Fruit fly (Drosophila melanogaster) whole organism, embryonic: ENCODE data around the gene CG3517.
A peak's percentile ranks its signal among the peaks of the same experiment; 100 is the strongest.

Experiments used
- ATbp ChIP-seq: fragments of 200-800 bp; sonication (Bioruptor generic); optimal IDR thresholded peaks from 2 replicates; lab custom pipeline; 2017; ENCODE audit warnings: missing biosample characterization, mild to moderate bottlenecking, missing genetic modification characterization, missing genetic modification reagents
- Aef1 ChIP-seq: fragments of 200-800 bp; sonication (Bioruptor generic); IDR thresholded peaks from 3 replicates; pipeline ENCODE4 v1.3.6; 2022; ENCODE audit warnings: missing biosample characterization, missing genetic modification characterization
- Antp ChIP-seq: fragments of 200-800 bp; sonication (Bioruptor generic); optimal IDR thresholded peaks from 3 replicates; lab custom pipeline; 2016; ENCODE audit warnings: missing biosample characterization, missing genetic modification characterization
- Atf6 ChIP-seq: fragments of 200-800 bp; sonication (Bioruptor generic); IDR thresholded peaks from 2 replicates; pipeline ENCODE4 v1.3.6; 2022; ENCODE audit warnings: missing biosample characterization, missing genetic modification characterization
- BEAF-32 ChIP-seq: fragments of 200-800 bp; sonication (Bioruptor generic); optimal IDR thresholded peaks from 3 replicates; lab custom pipeline; 2017; ENCODE audit warnings: missing biosample characterization, missing genetic modification characterization, mild to moderate bottlenecking, moderate library complexity, missing genetic modification reagents
- CG10147 ChIP-seq: fragments of 200-800 bp; sonication (Bioruptor generic); optimal IDR thresholded peaks from 2 replicates; lab custom pipeline; 2019; ENCODE audit warnings: missing biosample characterization, mild to moderate bottlenecking, missing genetic modification characterization, moderate library complexity
- CG11696 ChIP-seq: fragments of 200-800 bp; sonication (Bioruptor generic); IDR thresholded peaks from 2 replicates; pipeline ENCODE4 v1.3.6; 2022; ENCODE audit warnings: missing biosample characterization, missing genetic modification characterization
- CG12659 ChIP-seq: fragments of 200-800 bp; sonication (Bioruptor generic); optimal IDR thresholded peaks from 3 replicates; lab custom pipeline; 2017; ENCODE audit warnings: mild to moderate bottlenecking, missing biosample characterization, missing genetic modification reagents, missing genetic modification characterization
- CG13894 ChIP-seq: fragments of 200-800 bp; sonication (Bioruptor generic); optimal IDR thresholded peaks from 3 replicates; lab custom pipeline; 2018; ENCODE audit warnings: missing biosample characterization, mild to moderate bottlenecking, missing genetic modification characterization, moderate library complexity
- CG1529 ChIP-seq: fragments of 200-800 bp; sonication (Bioruptor generic); optimal IDR thresholded peaks from 3 replicates; lab custom pipeline; 2018; ENCODE audit warnings: missing biosample characterization, missing genetic modification characterization
- CG15514 ChIP-seq: fragments of 200-800 bp; sonication (Bioruptor generic); optimal IDR thresholded peaks from 3 replicates; lab custom pipeline; 2017; ENCODE audit warnings: missing biosample characterization, missing genetic modification characterization, mild to moderate bottlenecking, moderate library complexity, missing genetic modification reagents
- CG31224 ChIP-seq: fragments of 200-800 bp; sonication (Bioruptor generic); IDR thresholded peaks from 2 replicates; pipeline ENCODE4 v1.3.6; 2022; ENCODE audit warnings: missing biosample characterization, missing genetic modification characterization
- CG34224 ChIP-seq: fragments of 200-800 bp; sonication (Bioruptor generic); IDR thresholded peaks from 3 replicates; pipeline ENCODE4 v1.3.6; 2022; ENCODE audit warnings: missing biosample characterization, missing genetic modification characterization; ENCODE audit not compliant: partially characterized antibody
- CG6791 ChIP-seq: fragments of 200-800 bp; sonication (Bioruptor generic); IDR thresholded peaks from 3 replicates; pipeline ENCODE4 v1.3.6; 2022; ENCODE audit warnings: missing biosample characterization, missing genetic modification characterization; ENCODE audit not compliant: partially characterized antibody
- CG7928 ChIP-seq: fragments of 200-800 bp; sonication (Bioruptor generic); optimal IDR thresholded peaks from 2 replicates; lab custom pipeline; 2017; ENCODE audit warnings: missing biosample characterization, mild to moderate bottlenecking, missing genetic modification characterization
- CG8359 ChIP-seq: fragments of 200-800 bp; sonication (Bioruptor generic); optimal IDR thresholded peaks from 2 replicates; lab custom pipeline; 2017; ENCODE audit warnings: missing biosample characterization, mild to moderate bottlenecking, missing genetic modification characterization, borderline replicate concordance
- CG8478 ChIP-seq: fragments of >200 bp; optimal IDR thresholded peaks from 2 replicates; lab custom pipeline; 2018
- CG8765 ChIP-seq: fragments of 200-800 bp; sonication (Bioruptor generic); IDR thresholded peaks from 2 replicates; pipeline ENCODE4 v1.3.6; 2022; ENCODE audit warnings: missing biosample characterization, missing genetic modification characterization
- Deaf1 ChIP-seq: fragments of 200-800 bp; optimal IDR thresholded peaks from 3 replicates; lab custom pipeline; 2019; ENCODE audit warnings: missing biosample characterization, mild to moderate bottlenecking, missing genetic modification characterization, moderate library complexity
- Dll ChIP-seq: fragments of 200-800 bp; sonication (Bioruptor generic); IDR thresholded peaks from 4 replicates; pipeline ENCODE4 v1.3.6; 2022; ENCODE audit warnings: missing biosample characterization, missing genetic modification characterization; ENCODE audit not compliant: partially characterized antibody
- Eip74EF ChIP-seq, 2 experiments: fragments of 200-800 bp in 1 of 2; fragments of >200 bp in 1 of 2; sonication (Bioruptor generic) in 1 of 2; optimal IDR thresholded peaks; 2 replicates each; lab custom pipeline; 2017 to 2019; ENCODE audit warnings: missing biosample characterization in 2 of 2, missing genetic modification characterization in 2 of 2, mild to moderate bottlenecking in 1 of 2, moderate library complexity in 1 of 2
- HHEX ChIP-seq: fragments of 200-800 bp; sonication (Bioruptor generic); optimal IDR thresholded peaks from 3 replicates; lab custom pipeline; 2017; ENCODE audit warnings: missing biosample characterization, mild to moderate bottlenecking, missing genetic modification characterization, missing genetic modification reagents
- Hr3 ChIP-seq: fragments of 200-800 bp; sonication (Bioruptor generic); optimal IDR thresholded peaks from 3 replicates; lab custom pipeline; 2016; ENCODE audit warnings: missing biosample characterization, missing genetic modification characterization
- Hr51 ChIP-seq, 2 experiments: fragments of 200-800 bp; sonication (Bioruptor generic); optimal IDR thresholded peaks; 2 replicates in 1 of 2; 3 replicates in 1 of 2; lab custom pipeline; 2016 to 2018; ENCODE audit warnings: missing biosample characterization in 2 of 2, missing genetic modification characterization in 2 of 2, mild to moderate bottlenecking in 1 of 2, moderate library complexity in 1 of 2
- Optix ChIP-seq: fragments of 200-800 bp; sonication (Bioruptor generic); IDR thresholded peaks from 3 replicates; pipeline ENCODE4 v1.3.6; 2022; ENCODE audit warnings: missing biosample characterization, missing genetic modification characterization
- Sry-δ ChIP-seq: fragments of 200-800 bp; sonication (Bioruptor generic); optimal IDR thresholded peaks from 2 replicates; lab custom pipeline; 2016; ENCODE audit warnings: missing biosample characterization, missing genetic modification characterization
- YL-1 ChIP-seq: fragments of 200-800 bp; sonication (Bioruptor generic); optimal IDR thresholded peaks from 3 replicates; lab custom pipeline; 2017; ENCODE audit warnings: missing biosample characterization, mild to moderate bottlenecking, missing genetic modification characterization
- ab ChIP-seq: fragments of 200-800 bp; sonication (Bioruptor generic); optimal IDR thresholded peaks from 2 replicates; lab custom pipeline; 2016; ENCODE audit warnings: missing biosample characterization, missing genetic modification characterization
- abd-A ChIP-seq: fragments of 200-800 bp; sonication (Bioruptor generic); optimal IDR thresholded peaks from 3 replicates; lab custom pipeline; 2019; ENCODE audit warnings: missing biosample characterization, mild to moderate bottlenecking, missing genetic modification characterization, moderate library complexity
- crol ChIP-seq: fragments of 200-800 bp; sonication (Bioruptor generic); IDR thresholded peaks from 2 replicates; pipeline ENCODE4 v1.3.6; 2022; ENCODE audit warnings: missing biosample characterization, missing genetic modification characterization
- ems ChIP-seq: fragments of 200-800 bp; sonication (Bioruptor generic); optimal IDR thresholded peaks from 3 replicates; lab custom pipeline; 2016; ENCODE audit warnings: missing biosample characterization, missing genetic modification characterization
- en ChIP-seq: fragments of 200-800 bp; sonication (Bioruptor generic); optimal IDR thresholded peaks from 2 replicates; lab custom pipeline; 2016; ENCODE audit warnings: missing biosample characterization, missing genetic modification characterization
- ewg ChIP-seq: fragments of 200-800 bp; sonication (Bioruptor generic); optimal IDR thresholded peaks from 3 replicates; lab custom pipeline; 2017; ENCODE audit warnings: mild to moderate bottlenecking, missing biosample characterization, missing genetic modification reagents, missing genetic modification characterization
- fd102C ChIP-seq: fragments of 200-800 bp; sonication (Bioruptor generic); optimal IDR thresholded peaks from 2 replicates; lab custom pipeline; 2018; ENCODE audit warnings: missing biosample characterization, mild to moderate bottlenecking, missing genetic modification characterization, moderate library complexity
- gfzf ChIP-seq: fragments of 200-800 bp; sonication (Bioruptor generic); optimal IDR thresholded peaks from 2 replicates; lab custom pipeline; 2016; ENCODE audit warnings: missing biosample characterization, mild to moderate bottlenecking, missing genetic modification characterization, moderate library complexity
- grau ChIP-seq: fragments of 200-800 bp; optimal IDR thresholded peaks from 3 replicates; lab custom pipeline; 2019; ENCODE audit warnings: missing biosample characterization, mild to moderate bottlenecking, missing genetic modification characterization, moderate library complexity
- hth ChIP-seq: fragments of >200 bp; optimal IDR thresholded peaks from 2 replicates; lab custom pipeline; 2017; ENCODE audit warnings: inconsistent platforms
- nmo ChIP-seq: fragments of 200-800 bp; sonication (Bioruptor generic); optimal IDR thresholded peaks from 2 replicates; lab custom pipeline; 2018; ENCODE audit warnings: missing biosample characterization, mild to moderate bottlenecking, missing genetic modification characterization, moderate library complexity
- pita ChIP-seq: fragments of 200-800 bp; sonication (Bioruptor generic); optimal IDR thresholded peaks from 2 replicates; lab custom pipeline; 2017; ENCODE audit warnings: missing biosample characterization, mild to moderate bottlenecking, missing genetic modification characterization
- row ChIP-seq: fragments of 200-800 bp; sonication (Bioruptor generic); IDR thresholded peaks from 3 replicates; pipeline ENCODE4 v1.3.6; 2022; ENCODE audit warnings: missing biosample characterization, missing genetic modification characterization
- schlank ChIP-seq: fragments of 200-800 bp; sonication (Bioruptor generic); optimal IDR thresholded peaks from 2 replicates; lab custom pipeline; 2018; ENCODE audit warnings: missing biosample characterization, mild to moderate bottlenecking, missing genetic modification characterization
- scrt ChIP-seq: fragments of 200-800 bp; sonication (Bioruptor generic); optimal IDR thresholded peaks from 2 replicates; lab custom pipeline; 2018; ENCODE audit warnings: missing biosample characterization, mild to moderate bottlenecking, missing genetic modification characterization, moderate library complexity
- sima ChIP-seq: fragments of 200-800 bp; sonication (Bioruptor generic); optimal IDR thresholded peaks from 2 replicates; lab custom pipeline; 2016; ENCODE audit warnings: missing biosample characterization, missing genetic modification characterization
- sna ChIP-seq: fragments of 200-800 bp; sonication (Bioruptor generic); IDR thresholded peaks from 2 replicates; pipeline ENCODE4 v1.3.6; 2022; ENCODE audit warnings: missing biosample characterization, missing genetic modification characterization; ENCODE audit not compliant: partially characterized antibody
- stc ChIP-seq: fragments of 200-800 bp; sonication (Bioruptor generic); IDR thresholded peaks from 2 replicates; pipeline ENCODE4 v1.3.6; 2022; ENCODE audit warnings: missing biosample characterization, missing genetic modification characterization
- unc-4 ChIP-seq: fragments of 200-800 bp; sonication (Bioruptor generic); IDR thresholded peaks from 2 replicates; pipeline ENCODE4 v1.3.6; 2022; ENCODE audit warnings: missing biosample characterization, missing genetic modification characterization; ENCODE audit not compliant: partially characterized antibody
- vnd ChIP-seq: fragments of 200-800 bp; sonication (Bioruptor generic); IDR thresholded peaks from 3 replicates; pipeline ENCODE4 v1.3.6; 2022; ENCODE audit warnings: missing biosample characterization, missing genetic modification characterization; ENCODE audit not compliant: partially characterized antibody
- wdn ChIP-seq: fragments of 200-800 bp; sonication (Bioruptor generic); IDR thresholded peaks from 2 replicates; pipeline ENCODE4 v1.3.6; 2022; ENCODE audit warnings: missing biosample characterization, missing genetic modification characterization
- yki ChIP-seq: fragments of >200 bp; optimal IDR thresholded peaks from 3 replicates; lab custom pipeline; 2018
- z ChIP-seq: fragments of 200-800 bp; sonication (Bioruptor generic); IDR thresholded peaks from 3 replicates; pipeline ENCODE4 v1.3.6; 2022; ENCODE audit warnings: missing biosample characterization, missing genetic modification characterization

The CG3517 gene

DNA sequence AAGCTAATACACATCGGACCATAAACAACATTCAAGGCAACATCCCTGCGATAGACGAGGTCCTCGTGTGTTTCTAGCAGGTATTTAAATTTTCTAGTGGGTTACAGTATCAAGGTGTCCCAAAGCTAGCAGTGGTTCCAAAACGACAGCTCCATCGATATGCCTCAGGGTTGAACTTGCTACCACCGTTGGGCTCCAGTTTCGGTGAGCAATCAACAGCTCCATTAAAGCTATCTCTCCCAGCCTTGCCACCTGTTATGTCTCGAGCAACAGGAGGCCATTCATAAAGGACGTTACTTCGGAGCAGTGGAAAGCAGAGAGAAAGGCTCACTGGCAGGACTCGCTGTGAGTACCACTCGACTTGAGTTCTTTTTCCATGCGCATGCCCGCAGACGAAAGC lies 18.1 kb downstream of the CG3517 start:
- TF ChIP-seq nmo (GFP tag; lab: Kevin White, UChicago) (no peak), abd-A (peak; percentile 87), HHEX (GFP tag; lab: Kevin White, UChicago) (no peak), z (GFP tag; lab: Robert Waterston, UW) (peak; percentile 89), gfzf (no peak), CG11696 (GFP tag; lab: Robert Waterston, UW) (no peak), Deaf1 (peak; percentile 7), CG31224 (GFP tag; lab: Robert Waterston, UW) (0 out of 2 replicates have a peak, but pooled peaks have one; percentile 20), Dll (no peak), en (GFP tag; lab: Kevin White, UChicago) (no peak), ewg (GFP tag; lab: Kevin White, UChicago) (peak; percentile 18), CG13894 (tag; lab: Kevin White, UChicago) (peak; percentile 56), scrt (GFP tag; lab: Kevin White, UChicago) (peak; percentile 100), CG15514 (GFP tag; lab: Kevin White, UChicago) (peak; percentile 91)

DNA sequence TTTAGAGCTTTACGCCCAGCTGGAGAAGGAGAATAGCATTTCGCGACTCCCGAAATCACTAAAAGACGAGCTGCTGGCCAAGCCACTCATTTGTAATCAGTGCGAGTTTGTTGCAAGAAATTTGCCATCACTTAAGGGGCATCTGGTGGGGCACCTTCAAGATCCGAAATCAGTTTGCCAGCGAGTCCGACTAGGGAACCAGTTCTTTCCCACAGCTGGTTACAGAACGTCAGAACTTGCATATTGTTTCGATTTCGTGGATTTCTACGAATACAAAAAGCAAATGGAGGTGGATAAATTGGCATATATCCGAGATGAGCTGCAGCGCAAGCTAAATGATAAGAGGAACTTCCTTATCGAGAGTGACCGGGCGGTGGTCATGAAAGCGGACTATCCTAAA lies 20.7 kb downstream of the CG3517 start:
- TF ChIP-seq Antp (GFP tag; lab: Kevin White, UChicago) (no peak), fd102C (no peak), sima (GFP tag; lab: Kevin White, UChicago) (no peak), yki (no peak), grau (tag; lab: Kevin White, UChicago) (no peak), row (no peak), Eip74EF (GFP tag; optimal IDR thresholded peaks at IDR 0.05; lab: Kevin White, UChicago) (no peak), CG8765 (GFP tag; lab: Robert Waterston, UW) (no peak), CG6791 (GFP tag; lab: Robert Waterston, UW) (no peak), Dll (0 out of 4 replicates have a peak, but pooled peaks have one; percentile 35), crol (GFP tag; lab: Robert Waterston, UW) (no peak), Aef1 (GFP tag; lab: Robert Waterston, UW) (no peak), CG7928 (GFP tag; lab: Kevin White, UChicago) (no peak), Optix (no peak), CG12659 (GFP tag; lab: Kevin White, UChicago) (no peak), stc (GFP tag; lab: Robert Waterston, UW) (no peak), Sry-δ (GFP tag; lab: Kevin White, UChicago) (peak; percentile 6), CG34224 (no peak), Hr3 (no peak), ATbp (GFP tag; lab: Kevin White, UChicago) (no peak), ems (GFP tag; lab: Kevin White, UChicago) (no peak), CG8359 (GFP tag; lab: Kevin White, UChicago) (no peak), vnd (GFP tag; lab: Robert Waterston, UW) (no peak), Hr51 (GFP tag; optimal IDR thresholded peaks at IDR 0.05; lab: Kevin White, UChicago) (no peak), sna (GFP tag; lab: Robert Waterston, UW) (peak; percentile 48; the same call in 1 of the 2 replicates), Atf6 (GFP tag; lab: Robert Waterston, UW) (no peak), unc-4 (GFP tag; lab: Robert Waterston, UW) (no peak), ab (GFP tag; lab: Kevin White, UChicago) (no peak), YL-1 (no peak), CG8478 (lab: Kevin White, UChicago) (no peak), CG10147 (GFP tag; lab: Kevin White, UChicago) (no peak), schlank (tag; lab: Kevin White, UChicago) (no peak), hth (lab: Kevin White, UChicago) (no peak), BEAF-32 (GFP tag; lab: Kevin White, UChicago) (no peak), wdn (GFP tag; lab: Robert Waterston, UW) (no peak), CG1529 (GFP tag; lab: Kevin White, UChicago) (no peak), pita (GFP tag; lab: Kevin White, UChicago) (no peak)
